Worm (Caenorhabditis elegans) whole organism, L4/young adult: ENCODE data around the gene srbc-40.

Experiments
- W03F9.2 ChIP-seq: fragments of 150-350 bp; optimal IDR thresholded peaks from 2 replicates; lab custom pipeline; 2014; ENCODE audit warnings: missing biosample characterization, missing genetic modification characterization
- him-1 ChIP-seq: sonication (generic microtip); optimal IDR thresholded peaks from 2 replicates; lab custom pipeline; 2016; ENCODE audit warnings: missing genotype, missing genetic modification reagents, missing genetic modification characterization, missing compliant biosample characterization

ce11 chrV:674213-674612, 45.4 kb downstream of the srbc-40 start, which contains the start of gene sru-25:
- no peak for TF ChIP-seq him-1 (tag; lab: Kevin White, UChicago)
- TF ChIP-seq W03F9.2 (tag; lab: Kevin White, UChicago) = no peak
